Worm (Caenorhabditis elegans) whole organism, L1 larva: ENCODE measurements around the gene B0336.13.

Source experiments
- C04F5.9 ChIP-seq: sonication (generic microtip); optimal IDR thresholded peaks from 2 replicates; lab custom pipeline; 2016; ENCODE audit warnings: missing genetic modification characterization, missing compliant biosample characterization
- C16A3.4 ChIP-seq: fragments of 150-350 bp; optimal IDR thresholded peaks from 2 replicates; lab custom pipeline; 2014; ENCODE audit warnings: missing biosample characterization, missing genetic modification characterization
- F16B12.6 ChIP-seq: fragments of 150-350 bp; optimal IDR thresholded peaks from 2 replicates; lab custom pipeline; 2014; ENCODE audit warnings: missing biosample characterization, missing genetic modification characterization
- Y116A8C.19 ChIP-seq: sonication (generic microtip); optimal IDR thresholded peaks from 2 replicates; lab custom pipeline; 2016; ENCODE audit warnings: missing compliant biosample characterization, missing genetic modification characterization, borderline replicate concordance
- aha-1 ChIP-seq: fragments of 150-350 bp; optimal IDR thresholded peaks from 2 replicates; lab custom pipeline; 2014; ENCODE audit warnings: missing biosample characterization, missing genetic modification characterization
- alr-1 ChIP-seq: fragments of 200-800 bp; sonication (Bioruptor generic); optimal IDR thresholded peaks from 2 replicates; lab custom pipeline; 2018; ENCODE audit warnings: borderline replicate concordance, mild to moderate bottlenecking, missing genetic modification characterization, missing compliant biosample characterization
- aly-2 ChIP-seq: fragments of 150-350 bp; optimal IDR thresholded peaks from 2 replicates; lab custom pipeline; 2014; ENCODE audit warnings: missing biosample characterization, missing genetic modification characterization
- ama-1 ChIP-seq: fragments of 150-350 bp; optimal IDR thresholded peaks from 2 replicates; lab custom pipeline; 2014
- ceh-63 ChIP-seq: fragments of 200-800 bp; sonication (Bioruptor generic); optimal IDR thresholded peaks from 2 replicates; lab custom pipeline; 2018; ENCODE audit warnings: mild to moderate bottlenecking, missing genetic modification characterization, missing compliant biosample characterization
- ceh-8 ChIP-seq: fragments of 200-800 bp; sonication (Bioruptor generic); optimal IDR thresholded peaks from 2 replicates; lab custom pipeline; 2018; ENCODE audit warnings: mild to moderate bottlenecking, missing genetic modification characterization, moderate library complexity, missing compliant biosample characterization
- ceh-90 ChIP-seq: sonication (generic microtip); optimal IDR thresholded peaks from 2 replicates; lab custom pipeline; 2016; ENCODE audit warnings: missing genetic modification characterization, missing compliant biosample characterization
- efl-1 ChIP-seq, 4 experiments: fragments of 150-350 bp; optimal IDR thresholded peaks in 3 of 4; peaks in 1 of 4; 1 replicate in 1 of 4; 2 replicates in 3 of 4; lab custom pipeline; 2014; ENCODE audit warnings: missing biosample characterization in 2 of 4, missing genetic modification characterization in 2 of 4, missing genetic modification reagents in 2 of 4
- elt-3 ChIP-seq, 6 experiments: fragments of 150-350 bp in 1 of 6; sonication (generic microtip); optimal IDR thresholded peaks; 2 replicates each; lab custom pipeline; 2017 to 2018; ENCODE audit warnings: missing biosample characterization in 6 of 6, missing genetic modification characterization in 6 of 6, inconsistent platforms in 1 of 6
- ets-5 ChIP-seq: fragments of 200-800 bp; sonication (Bioruptor generic); IDR thresholded peaks from 2 replicates; pipeline ENCODE4 v1.3.6; 2022; ENCODE audit warnings: missing genetic modification characterization, missing compliant biosample characterization
- fkh-10 ChIP-seq: sonication (generic microtip); optimal IDR thresholded peaks from 2 replicates; lab custom pipeline; 2017; ENCODE audit warnings: missing biosample characterization, missing genetic modification reagents, missing genetic modification characterization
- fkh-4 ChIP-seq: sonication (generic microtip); optimal IDR thresholded peaks from 2 replicates; lab custom pipeline; 2016; ENCODE audit warnings: missing compliant biosample characterization, missing genetic modification characterization, borderline replicate concordance
- fkh-8 ChIP-seq: sonication (generic microtip); optimal IDR thresholded peaks from 2 replicates; lab custom pipeline; 2016; ENCODE audit warnings: mild to moderate bottlenecking, missing genetic modification characterization, missing compliant biosample characterization
- fos-1 ChIP-seq: fragments of 150-350 bp; optimal IDR thresholded peaks from 2 replicates; lab custom pipeline; 2014; ENCODE audit warnings: missing biosample characterization, missing genetic modification characterization
- hlh-17 ChIP-seq: fragments of 200-800 bp; sonication (Bioruptor generic); optimal IDR thresholded peaks from 2 replicates; lab custom pipeline; 2018; ENCODE audit warnings: missing genetic modification characterization, mild to moderate bottlenecking, missing compliant biosample characterization, moderate library complexity, borderline replicate concordance
- hpl-2 ChIP-seq: fragments of 150-350 bp; optimal IDR thresholded peaks from 2 replicates; lab custom pipeline; 2014; ENCODE audit warnings: missing biosample characterization, missing genetic modification reagents, missing genetic modification characterization
- isw-1 ChIP-seq: fragments of 200-800 bp; sonication (Bioruptor generic); IDR thresholded peaks from 2 replicates; pipeline ENCODE4 v1.3.6; 2022; ENCODE audit warnings: missing genetic modification characterization, missing compliant biosample characterization
- jun-1 ChIP-seq: fragments of 150-350 bp; optimal IDR thresholded peaks from 2 replicates; lab custom pipeline; 2014; ENCODE audit warnings: missing biosample characterization, missing genetic modification reagents, missing genetic modification characterization
- lin-13 ChIP-seq: fragments of 150-350 bp; optimal IDR thresholded peaks from 2 replicates; lab custom pipeline; 2014; ENCODE audit warnings: missing biosample characterization, missing genetic modification reagents, missing genetic modification characterization
- lin-15B ChIP-seq: fragments of 150-350 bp; sonication (generic microtip); optimal IDR thresholded peaks from 3 replicates; lab custom pipeline; 2014; ENCODE audit warnings: missing biosample characterization, missing genetic modification characterization
- lin-39 ChIP-seq: fragments of 150-350 bp; optimal IDR thresholded peaks from 2 replicates; lab custom pipeline; 2014; ENCODE audit warnings: missing biosample characterization, missing genetic modification reagents, missing genetic modification characterization
- lir-3 ChIP-seq: sonication (generic microtip); optimal IDR thresholded peaks from 2 replicates; lab custom pipeline; 2016; ENCODE audit warnings: mild to moderate bottlenecking, missing genetic modification characterization, moderate library complexity, missing compliant biosample characterization; ENCODE audit not compliant: poor library complexity
- lsy-2 ChIP-seq, 2 experiments: fragments of 150-350 bp; optimal IDR thresholded peaks; 2 replicates each; lab custom pipeline; 2014; ENCODE audit warnings: missing biosample characterization in 2 of 2, missing genetic modification characterization in 2 of 2
- mab-9 ChIP-seq: fragments of 200-800 bp; sonication (Bioruptor generic); IDR thresholded peaks from 2 replicates; pipeline ENCODE4 v1.3.6; 2022; ENCODE audit warnings: missing genetic modification reagents, missing genetic modification characterization, missing compliant biosample characterization
- mdl-1 ChIP-seq, 2 experiments: fragments of 150-350 bp; optimal IDR thresholded peaks; 2 replicates each; lab custom pipeline; 2014 to 2017; ENCODE audit warnings: missing biosample characterization in 2 of 2, missing genetic modification characterization in 2 of 2, inconsistent platforms in 1 of 2
- mef-2 ChIP-seq: fragments of 150-350 bp; optimal IDR thresholded peaks from 2 replicates; lab custom pipeline; 2014; ENCODE audit warnings: missing biosample characterization, missing genetic modification characterization
- mep-1 ChIP-seq: fragments of 150-350 bp; optimal IDR thresholded peaks from 2 replicates; lab custom pipeline; 2014; ENCODE audit warnings: missing biosample characterization, missing genetic modification characterization
- nhr-11 ChIP-seq: fragments of 150-350 bp; optimal IDR thresholded peaks from 2 replicates; lab custom pipeline; 2014; ENCODE audit warnings: missing biosample characterization, missing genetic modification characterization
- nhr-12 ChIP-seq: sonication (generic microtip); optimal IDR thresholded peaks from 2 replicates; lab custom pipeline; 2017; ENCODE audit warnings: missing biosample characterization, missing genetic modification characterization
- nhr-20 ChIP-seq: sonication (generic microtip); optimal IDR thresholded peaks from 2 replicates; lab custom pipeline; 2016; ENCODE audit warnings: mild to moderate bottlenecking, missing genetic modification characterization, missing compliant biosample characterization
- nhr-76 ChIP-seq: sonication (generic microtip); optimal IDR thresholded peaks from 2 replicates; lab custom pipeline; 2017; ENCODE audit warnings: missing biosample characterization, missing genetic modification characterization
- nhr-84 ChIP-seq: sonication (generic microtip); optimal IDR thresholded peaks from 2 replicates; lab custom pipeline; 2017; ENCODE audit warnings: missing biosample characterization, missing genetic modification characterization
- nhr-85 ChIP-seq: sonication (generic microtip); peaks from one replicate; lab custom pipeline; 2016; ENCODE audit warnings: missing genetic modification characterization, inconsistent platforms, missing compliant biosample characterization
- nhr-90 ChIP-seq: sonication (generic microtip); optimal IDR thresholded peaks from 2 replicates; lab custom pipeline; 2016; ENCODE audit warnings: mild to moderate bottlenecking, missing genetic modification characterization, missing compliant biosample characterization; ENCODE audit not compliant: poor library complexity
- pax-3 ChIP-seq: fragments of 200-800 bp; sonication (Bioruptor generic); optimal IDR thresholded peaks from 2 replicates; lab custom pipeline; 2018; ENCODE audit warnings: mild to moderate bottlenecking, missing genetic modification characterization, moderate library complexity, missing compliant biosample characterization
- rnt-1 ChIP-seq: sonication (generic microtip); optimal IDR thresholded peaks from 2 replicates; lab custom pipeline; 2016; ENCODE audit warnings: mild to moderate bottlenecking, missing genetic modification characterization, moderate library complexity, missing compliant biosample characterization
- skn-1 ChIP-seq: fragments of 150-350 bp; optimal IDR thresholded peaks from 2 replicates; lab custom pipeline; 2014; ENCODE audit warnings: missing biosample characterization, missing genetic modification characterization
- snpc-4 ChIP-seq: fragments of 150-350 bp; optimal IDR thresholded peaks from 2 replicates; lab custom pipeline; 2014; ENCODE audit warnings: missing biosample characterization, missing genetic modification characterization
- sox-4 ChIP-seq: sonication (generic microtip); optimal IDR thresholded peaks from 2 replicates; lab custom pipeline; 2016; ENCODE audit warnings: missing genetic modification characterization, missing compliant biosample characterization
- sptf-1 ChIP-seq: fragments of 150-350 bp; optimal IDR thresholded peaks from 2 replicates; lab custom pipeline; 2014; ENCODE audit warnings: missing biosample characterization, missing genetic modification characterization
- sup-37 ChIP-seq: fragments of 200-800 bp; sonication (Bioruptor generic); optimal IDR thresholded peaks from 2 replicates; lab custom pipeline; 2018; ENCODE audit warnings: mild to moderate bottlenecking, missing genetic modification characterization, missing compliant biosample characterization
- tbx-2 ChIP-seq: sonication (generic microtip); optimal IDR thresholded peaks from 2 replicates; lab custom pipeline; 2016; ENCODE audit warnings: missing genetic modification characterization, missing compliant biosample characterization
- vab-15 ChIP-seq: sonication (generic microtip); optimal IDR thresholded peaks from 2 replicates; lab custom pipeline; 2017; ENCODE audit warnings: missing genotype, mild to moderate bottlenecking, missing genetic modification characterization, missing compliant biosample characterization
- zag-1 ChIP-seq: fragments of 150-350 bp; optimal IDR thresholded peaks from 2 replicates; lab custom pipeline; 2014; ENCODE audit warnings: missing biosample characterization, missing genetic modification characterization
- ztf-11 ChIP-seq, 2 experiments: sonication (generic microtip); optimal IDR thresholded peaks; 2 replicates each; lab custom pipeline; 2016 to 2017; ENCODE audit warnings: missing genetic modification characterization in 2 of 2, missing biosample characterization in 1 of 2, missing compliant biosample characterization in 1 of 2

The B0336.13 gene

ce11 chrIII:5721888-5722287, 28.1 kb downstream of the B0336.13 start (continued):
- peak; percentile 68 for TF ChIP-seq Y116A8C.19 (tag; lab: Kevin White, UChicago)
- no peak for TF ChIP-seq zag-1 (tag; lab: Kevin White, UChicago)
- peak; percentile 86 for TF ChIP-seq pax-3 (tag; lab: Kevin White, UChicago)
- peak; percentile 55 for TF ChIP-seq fkh-8 (tag; lab: Kevin White, UChicago)
- peak; percentile 13 for TF ChIP-seq ceh-8 (GFP tag; lab: Kevin White, UChicago)
- TF ChIP-seq ceh-90: peak; percentile 94
- peak; percentile 98 for TF ChIP-seq rnt-1 (tag; lab: Kevin White, UChicago)
- no peak for TF ChIP-seq hlh-17 (GFP tag; lab: Kevin White, UChicago)
- peak; percentile 79 for TF ChIP-seq C04F5.9
- TF ChIP-seq sup-37 (GFP tag; lab: Kevin White, UChicago): peak; percentile 52
- TF ChIP-seq nhr-90 (tag; lab: Kevin White, UChicago): peak; percentile 93
- TF ChIP-seq aha-1 (tag; lab: Kevin White, UChicago): no peak
- peak; percentile 93 for TF ChIP-seq fkh-4 (tag; lab: Kevin White, UChicago)
- TF ChIP-seq nhr-11: peak; percentile 34
- peak; percentile 60 for TF ChIP-seq mab-9 (GFP tag; lab: Robert Waterston, UW)
- TF ChIP-seq mdl-1 (tag; optimal IDR thresholded peaks at IDR 0.05; lab: Kevin White, UChicago): peak in 1 of 2 experiments; percentile 21
- TF ChIP-seq nhr-20: peak; percentile 85
- TF ChIP-seq snpc-4: no peak
- peak; percentile 93 for TF ChIP-seq sox-4
- TF ChIP-seq hpl-2 (GFP tag; lab: Kevin White, UChicago): no peak
- peak; percentile 52 for TF ChIP-seq skn-1 (tag; lab: Kevin White, UChicago)
- TF ChIP-seq lin-39 (tag; lab: Kevin White, UChicago): peak; percentile 34
- no peak for TF ChIP-seq mep-1 (tag; lab: Kevin White, UChicago)
- no peak for TF ChIP-seq mef-2 (tag; lab: Kevin White, UChicago)
- peak; percentile 54 for TF ChIP-seq isw-1 (GFP tag; lab: Robert Waterston, UW)
- TF ChIP-seq efl-1 (optimal IDR thresholded peaks at IDR 0.05; lab: Kevin White, UChicago): peak; percentile 91 to 93
- peak; percentile 90 to 99 for TF ChIP-seq efl-1 (GFP tag; optimal IDR thresholded peaks at IDR 0.05 in 1 of 2; lab: Kevin White, UChicago)
- peak; percentile 61 for TF ChIP-seq jun-1
- TF ChIP-seq fkh-10 (GFP tag; lab: Kevin White, UChicago): peak; percentile 34
- no peak for TF ChIP-seq alr-1 (tag; lab: Kevin White, UChicago)
- TF ChIP-seq lin-15B: peak; percentile 4
- TF ChIP-seq elt-3 (tag; optimal IDR thresholded peaks at IDR 0.05; lab: Kevin White, UChicago): peak in 3 of 6 experiments; percentile 5 to 68 (median 33)
- peak; percentile 66 for TF ChIP-seq lin-13 (GFP tag; lab: Kevin White, UChicago)
- TF ChIP-seq nhr-85 (tag; lab: Kevin White, UChicago): peak; percentile 89
- peak; percentile 94 for TF ChIP-seq lir-3 (tag; lab: Kevin White, UChicago)
- TF ChIP-seq vab-15 (tag; lab: Kevin White, UChicago): no peak
- TF ChIP-seq ets-5 (GFP tag; lab: Robert Waterston, UW): no peak
- TF ChIP-seq ceh-63: no peak
- peak; percentile 73 to 76 for TF ChIP-seq lsy-2 (tag; optimal IDR thresholded peaks at IDR 0.05; lab: Kevin White, UChicago)
- TF ChIP-seq fos-1 (tag; lab: Kevin White, UChicago): peak; percentile 28
- peak in 1 of 2 experiments; percentile 88 for TF ChIP-seq ztf-11 (tag; optimal IDR thresholded peaks at IDR 0.05; lab: Kevin White, UChicago)
- no peak for TF ChIP-seq sptf-1 (tag; lab: Kevin White, UChicago)
- TF ChIP-seq F16B12.6 (tag; lab: Kevin White, UChicago): no peak
- TF ChIP-seq tbx-2 (tag; lab: Kevin White, UChicago): peak; percentile 87
- TF ChIP-seq C16A3.4 (tag; lab: Kevin White, UChicago): peak; percentile 45
- TF ChIP-seq nhr-84 (tag; lab: Kevin White, UChicago): no peak
- TF ChIP-seq ama-1 (lab: Kevin White, UChicago): no peak
- no peak for TF ChIP-seq nhr-76 (tag; lab: Kevin White, UChicago)
- TF ChIP-seq nhr-12 (tag; lab: Kevin White, UChicago): no peak
- no peak for TF ChIP-seq aly-2
- TF ChIP-seq, all 84 proteins: peak for 54
